Worm (Caenorhabditis elegans): Measurements from ENCODE around the gene grl-28.

DNA sequence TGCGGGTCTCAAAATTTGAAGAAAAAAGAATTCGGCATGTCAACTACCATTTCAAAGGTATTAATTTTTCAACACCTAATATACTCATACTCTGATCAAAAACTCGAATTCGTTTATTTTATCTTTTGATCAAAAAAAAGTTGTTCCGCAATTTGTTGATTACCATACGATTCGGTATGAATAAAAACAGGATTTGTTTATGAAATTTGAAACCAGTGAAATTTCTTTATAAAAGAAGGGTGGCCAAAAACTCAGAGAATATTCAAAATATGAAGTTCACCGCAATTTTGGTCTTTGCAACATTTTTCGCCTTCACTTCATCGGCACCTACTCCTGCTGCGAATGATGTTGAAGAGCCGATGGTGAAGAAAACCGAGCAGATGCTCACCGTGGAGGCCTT lies 49.6 kb downstream of the grl-28 start, which contains the start of the genes C07G3.8 and C07G3.10:
- TF ChIP-seq cog-1 (tag; optimal IDR thresholded peaks at IDR 0.05) (no peak), ztf-23 (GFP tag; IDR thresholded peaks at IDR 0.05) (no peak), flt-1 (GFP tag; IDR thresholded peaks at IDR 0.05) (no peak), T22C8.4 (GFP tag; IDR thresholded peaks at IDR 0.05) (no peak), ref-1 (GFP tag; conservative IDR thresholded peaks at IDR 0.05) (no peak), klf-2 (GFP tag; conservative IDR thresholded peaks at IDR 0.05) (no peak), ztf-29 (GFP tag; IDR thresholded peaks at IDR 0.05) (no peak), med-1 (GFP tag; optimal IDR thresholded peaks at IDR 0.05; ENCODE audit: insufficient read depth) (no peak), tab-1 (GFP tag; IDR thresholded peaks at IDR 0.05) (no peak)

Measured in whole organism, midembryonic.